Worm (Caenorhabditis elegans) whole organism, L1 larva: Measurements from ENCODE around the gene bca-1.

Experiments used
- alr-1 ChIP-seq: fragments of 200-800 bp; sonication (Bioruptor generic); optimal IDR thresholded peaks from 2 replicates; lab custom pipeline; 2018; ENCODE audit warnings: borderline replicate concordance, mild to moderate bottlenecking, missing genetic modification characterization, missing compliant biosample characterization
- aly-2 ChIP-seq: fragments of 150-350 bp; optimal IDR thresholded peaks from 2 replicates; lab custom pipeline; 2014; ENCODE audit warnings: missing biosample characterization, missing genetic modification characterization
- blmp-1 ChIP-seq: fragments of 150-350 bp; optimal IDR thresholded peaks from 2 replicates; lab custom pipeline; 2014; ENCODE audit warnings: missing biosample characterization, missing genetic modification characterization
- ceh-8 ChIP-seq: fragments of 200-800 bp; sonication (Bioruptor generic); optimal IDR thresholded peaks from 2 replicates; lab custom pipeline; 2018; ENCODE audit warnings: mild to moderate bottlenecking, missing genetic modification characterization, moderate library complexity, missing compliant biosample characterization
- ceh-82 ChIP-seq, 3 experiments: fragments of 150-350 bp in 1 of 3; sonication (generic microtip) in 2 of 3; optimal IDR thresholded peaks; 2 replicates each; lab custom pipeline; 2014 to 2017; ENCODE audit warnings: missing biosample characterization in 3 of 3, missing genetic modification characterization in 3 of 3
- ces-1 ChIP-seq: fragments of 150-350 bp; optimal IDR thresholded peaks from 2 replicates; lab custom pipeline; 2014; ENCODE audit warnings: missing biosample characterization, missing genetic modification reagents, missing genetic modification characterization
- dpl-1 ChIP-seq, 3 experiments: fragments of 150-350 bp in 2 of 3; sonication (generic microtip) in 1 of 3; optimal IDR thresholded peaks; 2 replicates each; lab custom pipeline; 2014 to 2017; ENCODE audit warnings: missing biosample characterization in 3 of 3, missing genetic modification characterization in 3 of 3, missing genetic modification reagents in 3 of 3
- efl-1 ChIP-seq, 4 experiments: fragments of 150-350 bp; optimal IDR thresholded peaks in 3 of 4; peaks in 1 of 4; 1 replicate in 1 of 4; 2 replicates in 3 of 4; lab custom pipeline; 2014; ENCODE audit warnings: missing biosample characterization in 2 of 4, missing genetic modification characterization in 2 of 4, missing genetic modification reagents in 2 of 4
- efl-3 ChIP-seq: fragments of 200-800 bp; sonication (Bioruptor generic); optimal IDR thresholded peaks from 2 replicates; lab custom pipeline; 2018; ENCODE audit warnings: mild to moderate bottlenecking, missing genetic modification characterization, missing compliant biosample characterization
- egl-13 ChIP-seq: sonication (generic microtip); optimal IDR thresholded peaks from 2 replicates; lab custom pipeline; 2016; ENCODE audit warnings: missing genotype, missing genetic modification reagents, missing genetic modification characterization, missing compliant biosample characterization
- elt-3 ChIP-seq, 6 experiments: fragments of 150-350 bp in 1 of 6; sonication (generic microtip); optimal IDR thresholded peaks; 2 replicates each; lab custom pipeline; 2017 to 2018; ENCODE audit warnings: missing biosample characterization in 6 of 6, missing genetic modification characterization in 6 of 6, inconsistent platforms in 1 of 6
- fkh-4 ChIP-seq: sonication (generic microtip); optimal IDR thresholded peaks from 2 replicates; lab custom pipeline; 2016; ENCODE audit warnings: missing compliant biosample characterization, missing genetic modification characterization, borderline replicate concordance
- fkh-8 ChIP-seq: sonication (generic microtip); optimal IDR thresholded peaks from 2 replicates; lab custom pipeline; 2016; ENCODE audit warnings: mild to moderate bottlenecking, missing genetic modification characterization, missing compliant biosample characterization
- hlh-17 ChIP-seq: fragments of 200-800 bp; sonication (Bioruptor generic); optimal IDR thresholded peaks from 2 replicates; lab custom pipeline; 2018; ENCODE audit warnings: missing genetic modification characterization, mild to moderate bottlenecking, missing compliant biosample characterization, moderate library complexity, borderline replicate concordance
- hpl-2 ChIP-seq: fragments of 150-350 bp; optimal IDR thresholded peaks from 2 replicates; lab custom pipeline; 2014; ENCODE audit warnings: missing biosample characterization, missing genetic modification reagents, missing genetic modification characterization
- isw-1 ChIP-seq: fragments of 200-800 bp; sonication (Bioruptor generic); IDR thresholded peaks from 2 replicates; pipeline ENCODE4 v1.3.6; 2022; ENCODE audit warnings: missing genetic modification characterization, missing compliant biosample characterization
- lin-14 ChIP-seq: fragments of 200-800 bp; sonication (Bioruptor generic); optimal IDR thresholded peaks from 2 replicates; lab custom pipeline; 2018; ENCODE audit warnings: mild to moderate bottlenecking, missing genetic modification characterization, moderate library complexity, missing compliant biosample characterization
- lin-35 ChIP-seq, 2 experiments: fragments of 150-350 bp; optimal IDR thresholded peaks; 2 replicates each; lab custom pipeline; 2014; ENCODE audit warnings: missing biosample characterization in 2 of 2, missing genetic modification characterization in 2 of 2, missing genetic modification reagents in 2 of 2
- lin-39 ChIP-seq: fragments of 150-350 bp; optimal IDR thresholded peaks from 2 replicates; lab custom pipeline; 2014; ENCODE audit warnings: missing biosample characterization, missing genetic modification reagents, missing genetic modification characterization
- lsy-2 ChIP-seq, 2 experiments: fragments of 150-350 bp; optimal IDR thresholded peaks; 2 replicates each; lab custom pipeline; 2014; ENCODE audit warnings: missing biosample characterization in 2 of 2, missing genetic modification characterization in 2 of 2
- mef-2 ChIP-seq: fragments of 150-350 bp; optimal IDR thresholded peaks from 2 replicates; lab custom pipeline; 2014; ENCODE audit warnings: missing biosample characterization, missing genetic modification characterization
- nhr-11 ChIP-seq: fragments of 150-350 bp; optimal IDR thresholded peaks from 2 replicates; lab custom pipeline; 2014; ENCODE audit warnings: missing biosample characterization, missing genetic modification characterization
- nhr-12 ChIP-seq: sonication (generic microtip); optimal IDR thresholded peaks from 2 replicates; lab custom pipeline; 2017; ENCODE audit warnings: missing biosample characterization, missing genetic modification characterization
- nhr-20 ChIP-seq: sonication (generic microtip); optimal IDR thresholded peaks from 2 replicates; lab custom pipeline; 2016; ENCODE audit warnings: mild to moderate bottlenecking, missing genetic modification characterization, missing compliant biosample characterization
- nhr-237 ChIP-seq: fragments of 150-350 bp; optimal IDR thresholded peaks from 2 replicates; lab custom pipeline; 2014; ENCODE audit warnings: missing biosample characterization, missing genetic modification characterization
- nhr-28 ChIP-seq: fragments of 150-350 bp; optimal IDR thresholded peaks from 2 replicates; lab custom pipeline; 2014; ENCODE audit warnings: missing biosample characterization, missing genetic modification characterization
- nhr-71 ChIP-seq: sonication (generic microtip); optimal IDR thresholded peaks from 2 replicates; lab custom pipeline; 2016; ENCODE audit warnings: mild to moderate bottlenecking, missing genetic modification characterization, moderate library complexity, missing compliant biosample characterization
- nhr-85 ChIP-seq: sonication (generic microtip); peaks from one replicate; lab custom pipeline; 2016; ENCODE audit warnings: missing genetic modification characterization, inconsistent platforms, missing compliant biosample characterization
- pax-3 ChIP-seq: fragments of 200-800 bp; sonication (Bioruptor generic); optimal IDR thresholded peaks from 2 replicates; lab custom pipeline; 2018; ENCODE audit warnings: mild to moderate bottlenecking, missing genetic modification characterization, moderate library complexity, missing compliant biosample characterization
- rnt-1 ChIP-seq: sonication (generic microtip); optimal IDR thresholded peaks from 2 replicates; lab custom pipeline; 2016; ENCODE audit warnings: mild to moderate bottlenecking, missing genetic modification characterization, moderate library complexity, missing compliant biosample characterization
- skn-1 ChIP-seq: fragments of 150-350 bp; optimal IDR thresholded peaks from 2 replicates; lab custom pipeline; 2014; ENCODE audit warnings: missing biosample characterization, missing genetic modification characterization
- snu-23 ChIP-seq: sonication (generic microtip); optimal IDR thresholded peaks from 2 replicates; lab custom pipeline; 2016; ENCODE audit warnings: missing genetic modification characterization, missing compliant biosample characterization
- sox-4 ChIP-seq: sonication (generic microtip); optimal IDR thresholded peaks from 2 replicates; lab custom pipeline; 2016; ENCODE audit warnings: missing genetic modification characterization, missing compliant biosample characterization
- swsn-7 ChIP-seq: sonication (generic microtip); optimal IDR thresholded peaks from 2 replicates; lab custom pipeline; 2016; ENCODE audit warnings: missing genetic modification characterization, missing compliant biosample characterization
- unc-86 ChIP-seq: sonication (generic microtip); optimal IDR thresholded peaks from 2 replicates; lab custom pipeline; 2016; ENCODE audit warnings: missing genetic modification characterization, missing compliant biosample characterization
- xbp-1 ChIP-seq: sonication (generic microtip); optimal IDR thresholded peaks from 2 replicates; lab custom pipeline; 2016; ENCODE audit warnings: missing genetic modification characterization, missing compliant biosample characterization
- zag-1 ChIP-seq: fragments of 150-350 bp; optimal IDR thresholded peaks from 2 replicates; lab custom pipeline; 2014; ENCODE audit warnings: missing biosample characterization, missing genetic modification characterization
- ztf-11 ChIP-seq, 2 experiments: sonication (generic microtip); optimal IDR thresholded peaks; 2 replicates each; lab custom pipeline; 2016 to 2017; ENCODE audit warnings: missing genetic modification characterization in 2 of 2, missing biosample characterization in 1 of 2, missing compliant biosample characterization in 1 of 2
- ztf-4 ChIP-seq: fragments of 150-350 bp; optimal IDR thresholded peaks from 2 replicates; lab custom pipeline; 2014; ENCODE audit warnings: missing biosample characterization, missing genetic modification characterization

Gene bca-1

DNA sequence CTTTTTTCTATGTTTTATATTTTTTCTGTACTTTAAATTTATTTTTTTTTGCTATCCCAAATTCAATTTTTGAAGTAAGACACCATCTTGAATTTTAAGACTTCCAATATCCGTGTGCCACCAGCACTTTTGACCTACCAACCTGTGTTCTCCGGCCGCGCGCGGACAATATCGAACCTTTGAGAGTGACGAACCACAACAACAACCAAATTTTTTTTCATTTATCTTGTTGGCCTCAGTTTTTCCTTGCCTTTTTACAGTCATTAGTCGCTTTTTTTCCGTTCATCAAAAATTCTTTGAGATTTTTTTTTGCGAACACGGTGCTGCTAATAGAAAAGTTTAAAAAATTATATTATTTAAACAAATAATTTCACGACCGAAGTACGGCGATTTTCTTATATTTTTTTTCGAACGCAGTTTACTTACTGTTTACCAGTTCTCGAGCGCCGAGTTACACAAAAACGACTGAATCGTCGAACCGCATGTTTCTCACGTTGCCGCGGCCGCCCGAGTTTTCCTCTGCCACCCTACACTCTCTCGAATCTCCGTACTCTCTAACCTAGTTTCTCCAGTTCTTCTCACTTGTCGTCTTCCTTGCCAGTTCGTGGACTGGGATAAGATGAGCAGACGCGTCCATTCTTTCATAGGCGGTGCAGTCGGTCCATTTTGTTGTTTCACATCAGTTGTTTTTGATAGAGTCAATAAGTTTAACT lies 35.5 kb upstream of the bca-1 start (continued):
- TF ChIP-seq hpl-2 (no peak), sox-4 (tag; lab: Kevin White, UChicago) (no peak), ztf-11 (tag; optimal IDR thresholded peaks at IDR 0.05; lab: Kevin White, UChicago) (no peak), nhr-85 (tag; lab: Kevin White, UChicago) (no peak), ceh-8 (GFP tag; lab: Kevin White, UChicago) (no peak), elt-3 (tag; optimal IDR thresholded peaks at IDR 0.05; lab: Kevin White, UChicago) (no peak), ceh-82 (tag; optimal IDR thresholded peaks at IDR 0.05; lab: Kevin White, UChicago) (peak in 2 of 3 experiments; percentile 18 to 41), blmp-1 (tag; lab: Kevin White, UChicago) (peak; percentile 26), nhr-28 (tag; lab: Kevin White, UChicago) (no peak), snu-23 (GFP tag; lab: Kevin White, UChicago) (peak; percentile 58), nhr-12 (tag; lab: Kevin White, UChicago) (no peak), nhr-11 (no peak), lsy-2 (tag; optimal IDR thresholded peaks at IDR 0.05; lab: Kevin White, UChicago) (peak in 1 of 2 experiments; percentile 11), rnt-1 (tag; lab: Kevin White, UChicago) (peak; percentile 65), ztf-4 (no peak), swsn-7 (tag; lab: Kevin White, UChicago) (peak; percentile 40), efl-3 (GFP tag; lab: Kevin White, UChicago) (no peak), zag-1 (tag; lab: Kevin White, UChicago) (no peak), egl-13 (tag; lab: Kevin White, UChicago) (no peak), aly-2 (no peak), unc-86 (tag; lab: Kevin White, UChicago) (no peak), isw-1 (GFP tag; lab: Robert Waterston, UW) (no peak), fkh-4 (tag; lab: Kevin White, UChicago) (no peak), pax-3 (tag; lab: Kevin White, UChicago) (no peak), lin-35 (GFP tag; optimal IDR thresholded peaks at IDR 0.05; lab: Kevin White, UChicago) (no peak), fkh-8 (tag; lab: Kevin White, UChicago) (no peak), mef-2 (tag; lab: Kevin White, UChicago) (no peak), hlh-17 (GFP tag; lab: Kevin White, UChicago) (no peak), nhr-20 (tag; lab: Kevin White, UChicago) (peak; percentile 37), lin-39 (no peak)

- peak; percentile 25 for TF ChIP-seq lin-14
- TF ChIP-seq blmp-1 (tag; lab: Kevin White, UChicago), result peak; percentile 19
- no peak for TF ChIP-seq sox-4 (tag; lab: Kevin White, UChicago)
- no peak for TF ChIP-seq lsy-2 (tag; optimal IDR thresholded peaks at IDR 0.05; lab: Kevin White, UChicago)
- no peak for TF ChIP-seq nhr-71
- no peak for TF ChIP-seq alr-1 (tag; lab: Kevin White, UChicago)
- no peak for TF ChIP-seq nhr-237
- no peak for TF ChIP-seq egl-13 (tag; lab: Kevin White, UChicago)
- TF ChIP-seq elt-3 (tag; optimal IDR thresholded peaks at IDR 0.05; lab: Kevin White, UChicago), result no peak
- TF ChIP-seq dpl-1 (GFP tag; optimal IDR thresholded peaks at IDR 0.05; lab: Kevin White, UChicago), result no peak
- TF ChIP-seq ztf-4, result no peak
- TF ChIP-seq xbp-1 (tag; lab: Kevin White, UChicago), result no peak
- no peak for TF ChIP-seq ces-1 (GFP tag; lab: Kevin White, UChicago)
- peak; percentile 25 for TF ChIP-seq nhr-85 (tag; lab: Kevin White, UChicago)
- no peak for TF ChIP-seq hlh-17 (GFP tag; lab: Kevin White, UChicago)
- no peak for TF ChIP-seq lin-39
These were observed 34.4 kb upstream of the bca-1 start, which contains the start of gene rml-3 for ce11 chrX:6238973-6239372. TSS of gene rml-3 (minus strand) at chrX:6239065.

DNA sequence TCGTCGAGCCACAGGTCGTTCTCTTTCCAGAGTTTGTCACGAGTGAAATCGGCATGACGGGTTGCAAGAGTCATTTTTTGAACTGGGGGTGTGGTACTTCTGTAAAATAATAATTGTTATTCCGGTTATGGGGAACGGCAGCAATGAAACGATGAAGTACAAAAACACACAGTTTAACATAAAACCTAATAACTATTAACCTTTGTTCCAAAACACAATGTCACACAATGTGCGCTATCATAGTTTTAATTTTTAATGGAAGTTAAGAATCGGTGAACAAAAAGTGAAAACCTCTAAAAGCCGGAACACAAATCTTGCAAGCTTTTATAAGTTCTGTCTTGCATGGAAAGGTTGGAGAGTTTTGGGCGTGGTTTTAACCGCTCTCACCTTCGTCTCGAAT lies 30.9 kb upstream of the bca-1 start, which contains the start of gene hsp-43:
Gene hsp-43, minus strand, starts transcription at position 101 of the 400 bp plus-strand sequence.
- TF ChIP-seq skn-1 (tag; lab: Kevin White, UChicago), result peak; percentile 19
- peak; percentile 78 for TF ChIP-seq blmp-1 (tag; lab: Kevin White, UChicago)
- TF ChIP-seq zag-1 (tag; lab: Kevin White, UChicago), result no peak
- no peak for TF ChIP-seq efl-1 (optimal IDR thresholded peaks at IDR 0.05; lab: Kevin White, UChicago)
- TF ChIP-seq efl-1 (GFP tag; optimal IDR thresholded peaks at IDR 0.05 in 1 of 2; lab: Kevin White, UChicago), result no peak
